Fruit fly (Drosophila melanogaster): Measurements from ENCODE around the gene CG31115.

The CG31115 gene

DNA sequence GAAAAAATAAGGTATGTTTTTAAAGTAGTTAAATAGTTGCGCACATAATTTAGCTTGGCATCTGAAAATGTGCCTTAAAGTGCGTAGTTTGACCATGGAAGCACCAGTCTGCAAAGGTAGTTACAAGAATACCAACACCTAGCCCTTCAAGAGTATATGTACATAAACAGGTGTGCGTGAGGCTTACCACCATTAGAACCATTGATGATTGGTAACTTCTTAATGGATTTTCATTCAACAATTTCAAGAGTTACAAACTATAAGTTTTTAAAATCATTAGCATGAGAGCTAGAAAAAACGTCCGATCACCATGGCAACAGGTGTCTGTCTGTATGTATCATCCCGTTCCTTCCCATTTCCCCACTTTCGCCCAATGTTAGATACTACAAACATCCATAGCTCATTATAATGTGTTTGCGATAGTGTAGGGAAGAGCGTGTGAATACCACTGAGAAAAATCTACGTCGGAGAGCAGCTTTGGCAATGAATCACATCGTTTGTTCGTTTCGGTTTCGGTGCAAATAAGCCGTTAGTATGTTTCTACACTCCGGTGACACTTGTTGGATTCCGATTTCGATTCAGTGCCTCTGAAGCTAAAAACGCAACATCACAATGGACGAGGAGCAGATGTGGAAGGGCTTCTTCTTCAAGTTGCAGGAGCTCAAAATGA, 19.9 kb downstream of the CG31115 start (continued):
- TF ChIP-seq scrt (GFP tag; optimal IDR thresholded peaks at IDR 0.05) (peak; percentile 28), D (optimal IDR thresholded peaks at IDR 0.05) (no peak), D (GFP tag; optimal IDR thresholded peaks at IDR 0.05) (no peak), HLHmδ (GFP tag; optimal IDR thresholded peaks at IDR 0.05) (no peak), z (GFP tag; IDR thresholded peaks at IDR 0.05) (no peak), CG1647 (GFP tag; optimal IDR thresholded peaks at IDR 0.05) (no peak), grn (GFP tag; optimal IDR thresholded peaks at IDR 0.05) (peak; percentile 65), Rfx (GFP tag; IDR thresholded peaks at IDR 0.05) (peak; percentile 44; the same call in 1 of the 2 replicates), CG14441 (GFP tag; IDR thresholded peaks at IDR 0.05) (no peak), eve (GFP tag; optimal IDR thresholded peaks at IDR 0.05) (peak in 1 of 2 experiments; percentile 69), Hr3 (GFP tag; optimal IDR thresholded peaks at IDR 0.05) (no peak), NK7.1 (GFP tag; optimal IDR thresholded peaks at IDR 0.05) (no peak), B-H1 (GFP tag; IDR thresholded peaks at IDR 0.05) (no peak), CG34376 (GFP tag; optimal IDR thresholded peaks at IDR 0.05) (peak; percentile 14), ci (GFP tag; IDR thresholded peaks at IDR 0.05) (0 out of 3 replicates have a peak, but pooled peaks have one; percentile 13), cg (GFP tag; optimal IDR thresholded peaks at IDR 0.05) (peak; percentile 52), CG34224 (GFP tag; IDR thresholded peaks at IDR 0.05; ENCODE audit: partially characterized antibody) (no peak), Tbp (GFP tag; optimal IDR thresholded peaks at IDR 0.05) (no peak), CTCF (GFP tag; optimal IDR thresholded peaks at IDR 0.05) (no peak), kay (GFP tag; optimal IDR thresholded peaks at IDR 0.05) (peak; percentile 8), bab2 (GFP tag; optimal IDR thresholded peaks at IDR 0.05) (no peak), Rx (GFP tag; IDR thresholded peaks at IDR 0.05) (no peak), ATbp (GFP tag; optimal IDR thresholded peaks at IDR 0.05) (no peak), MESR4 (GFP tag; optimal IDR thresholded peaks at IDR 0.05) (no peak), CG3838 (GFP tag; optimal IDR thresholded peaks at IDR 0.05) (no peak), H15 (GFP tag; IDR thresholded peaks at IDR 0.05) (no peak), CG10431 (GFP tag; optimal IDR thresholded peaks at IDR 0.05) (no peak), Oaz (GFP tag; IDR thresholded peaks at IDR 0.05) (no peak), croc (GFP tag; conservative IDR thresholded peaks at IDR 0.05) (no peak), yki (optimal IDR thresholded peaks at IDR 0.05) (no peak), CG12769 (tag; optimal IDR thresholded peaks at IDR 0.05) (peak; percentile 93), Dp (GFP tag; optimal IDR thresholded peaks at IDR 0.05) (no peak), danr (GFP tag; IDR thresholded peaks at IDR 0.05) (no peak), fd64A (GFP tag; optimal IDR thresholded peaks at IDR 0.05) (no peak)

DNA sequence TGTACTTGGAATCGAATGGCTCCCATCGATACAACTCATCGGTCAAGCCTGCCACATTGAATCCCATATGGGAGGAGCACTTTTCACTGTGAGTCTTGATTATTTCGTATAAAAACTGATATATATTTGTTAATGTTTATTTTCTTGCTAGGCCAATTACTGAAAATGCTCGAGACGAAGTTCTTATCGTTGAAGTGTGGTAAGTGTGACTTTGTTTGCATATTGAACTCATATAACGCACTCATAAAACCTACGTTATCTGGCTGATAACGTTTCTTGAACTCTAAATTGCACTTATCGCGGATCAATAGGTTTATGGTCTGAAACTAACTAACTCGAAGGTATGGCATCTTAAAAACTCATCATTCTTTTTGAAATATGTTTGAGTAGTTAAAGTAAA, 23.7 kb downstream of the CG31115 start:
- peak in 1 of 2 experiments; percentile 54 for TF ChIP-seq Pdp1 (GFP tag; optimal IDR thresholded peaks at IDR 0.05)
- peak; percentile 71 for TF ChIP-seq Vsx1 (GFP tag; optimal IDR thresholded peaks at IDR 0.05)
- TF ChIP-seq CG7987 (GFP tag; optimal IDR thresholded peaks at IDR 0.05): no peak

DNA sequence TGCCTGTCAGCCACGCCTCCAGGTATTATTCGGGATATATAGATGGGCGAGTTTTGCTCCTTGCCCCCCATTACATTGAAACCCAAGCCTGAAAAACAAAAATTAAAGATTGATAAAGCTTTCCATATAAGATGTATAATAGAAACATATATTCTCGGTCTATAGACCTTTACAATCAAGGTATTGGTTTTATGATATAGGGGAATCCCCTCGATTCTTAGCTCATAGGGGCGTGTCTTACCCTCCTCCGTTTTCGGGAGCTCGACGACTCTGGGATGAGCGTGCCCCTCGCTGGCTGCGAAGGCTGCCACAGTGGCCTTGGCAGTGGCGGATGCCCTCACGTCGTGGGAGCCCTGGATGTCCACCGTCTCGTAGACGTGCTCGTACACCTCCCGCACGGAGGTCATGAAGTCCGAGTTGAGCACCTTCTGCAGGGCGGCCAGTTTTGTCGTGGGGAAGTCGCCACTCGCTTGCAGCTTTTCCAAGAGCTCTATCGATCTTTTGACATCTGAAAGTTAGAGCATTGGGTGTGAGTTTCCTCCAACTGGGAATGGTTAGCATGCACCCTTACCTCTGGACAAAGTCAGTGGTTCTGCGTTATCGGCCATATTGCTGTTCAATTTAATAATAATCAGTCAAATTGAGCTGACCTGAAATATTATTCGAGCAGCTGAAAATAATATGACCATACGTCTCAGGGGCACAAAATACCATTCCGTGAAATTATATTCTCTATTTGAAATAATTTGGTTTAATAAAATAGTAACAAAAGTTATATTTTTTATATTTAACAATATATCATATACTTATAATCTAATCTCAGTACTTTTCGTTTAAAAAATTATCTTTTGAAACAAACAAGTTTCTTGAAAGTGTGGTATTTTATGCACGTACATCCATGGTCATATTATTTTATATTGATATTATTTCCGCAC, 28.4 kb downstream of the CG31115 start, which contains the start of the genes veli and PQBP1:
Gene veli, minus strand, starts transcription at position 685 of the 935 bp plus-strand sequence.
Gene PQBP1, plus strand, starts transcription at position 885 of the 935 bp plus-strand sequence.
- TF ChIP-seq nom (GFP tag; optimal IDR thresholded peaks at IDR 0.05) (no peak), Dip2 (GFP tag; IDR thresholded peaks at IDR 0.05) (no peak), CG11696 (GFP tag; IDR thresholded peaks at IDR 0.05) (no peak), Rx (GFP tag; IDR thresholded peaks at IDR 0.05) (no peak), trem (tag; optimal IDR thresholded peaks at IDR 0.05) (peak; percentile 85), h (optimal IDR thresholded peaks at IDR 0.05) (no peak), CG2120 (GFP tag; optimal IDR thresholded peaks at IDR 0.05) (no peak), Gsc (GFP tag; IDR thresholded peaks at IDR 0.05) (no peak), ind (GFP tag; optimal IDR thresholded peaks at IDR 0.05) (no peak), exex (tag; optimal IDR thresholded peaks at IDR 0.05) (no peak), unc-4 (GFP tag; IDR thresholded peaks at IDR 0.05; ENCODE audit: partially characterized antibody) (no peak), CG2712 (tag; optimal IDR thresholded peaks at IDR 0.05) (no peak), CG16779 (GFP tag; IDR thresholded peaks at IDR 0.05) (no peak), CrebB (tag; optimal IDR thresholded peaks at IDR 0.05) (no peak)
